Worm (Caenorhabditis elegans): ENCODE measurements around the gene Y37D8A.6.

- TF ChIP-seq him-1 (tag; optimal IDR thresholded peaks at IDR 0.05), result no peak
- no peak for TF ChIP-seq W03F9.2 (tag; optimal IDR thresholded peaks at IDR 0.05)
- TF ChIP-seq dao-5 (tag; optimal IDR thresholded peaks at IDR 0.05), result no peak
Measured at ce11 chrIII:12836742-12837285, 33.3 kb downstream of the Y37D8A.6 start.
